Worm (Caenorhabditis elegans): Measurements from ENCODE around the gene ZK1320.2.

DNA sequence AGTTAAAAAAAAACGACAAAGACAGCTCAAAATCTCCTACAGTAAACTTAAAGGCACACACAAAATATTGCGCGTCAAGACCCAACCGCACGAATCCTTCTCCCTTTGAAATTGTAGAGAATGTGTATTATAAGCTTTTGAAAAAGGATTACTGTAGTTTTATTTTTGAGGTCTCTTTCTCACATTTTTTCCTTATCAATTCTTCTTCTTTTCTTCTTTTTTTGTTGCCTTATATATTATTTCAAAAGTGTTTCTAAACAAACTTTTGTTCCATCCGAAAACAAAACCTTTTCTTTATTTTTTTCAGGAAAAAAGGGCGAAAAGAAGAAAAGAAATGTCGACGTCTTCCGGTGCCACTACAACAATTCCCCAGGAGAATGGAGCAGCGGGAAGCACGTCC is 21.7 kb upstream of the ZK1320.2 start, which contains the start of gene ZK1320.13:
- no peak for TF ChIP-seq unc-39 (tag; optimal IDR thresholded peaks at IDR 0.05)
- TF ChIP-seq mep-1 (tag; optimal IDR thresholded peaks at IDR 0.05): no peak
- TF ChIP-seq elt-3 (tag; optimal IDR thresholded peaks at IDR 0.05): no peak
